Worm (Caenorhabditis elegans) whole organism, L4 larva: ENCODE data around the gene lpr-6.

ENCODE experiments used
- D1046.2 ChIP-seq: fragments of 200-800 bp; sonication (Bioruptor generic); IDR thresholded peaks from 2 replicates; pipeline ENCODE4 v1.3.6; 2022; ENCODE audit warnings: missing genetic modification characterization, missing compliant biosample characterization
- F10B5.3 ChIP-seq: sonication (generic microtip); optimal IDR thresholded peaks from 2 replicates; lab custom pipeline; 2016; ENCODE audit warnings: mild to moderate bottlenecking, missing genetic modification characterization, missing compliant biosample characterization
- F44E2.7 ChIP-seq: fragments of 200-800 bp; sonication (Bioruptor generic); IDR thresholded peaks from 2 replicates; pipeline ENCODE4 v2.1.2; 2022; ENCODE audit warnings: missing genetic modification characterization, missing compliant biosample characterization
- R02D3.7 ChIP-seq: fragments of 150-350 bp; sonication (generic microtip); optimal IDR thresholded peaks from 3 replicates; lab custom pipeline; 2014; ENCODE audit warnings: missing biosample characterization, missing genetic modification characterization
- Y5F2A.4 ChIP-seq: fragments of 200-800 bp; sonication (Bioruptor generic); optimal IDR thresholded peaks from 2 replicates; lab custom pipeline; 2018; ENCODE audit warnings: mild to moderate bottlenecking, missing genetic modification characterization, missing compliant biosample characterization
- Y75B8A.6 ChIP-seq: fragments of 200-800 bp; sonication (Bioruptor generic); IDR thresholded peaks from 2 replicates; pipeline ENCODE4 v1.3.6; 2022; ENCODE audit warnings: missing genetic modification reagents, missing genetic modification characterization, missing compliant biosample characterization
- aha-1 ChIP-seq: fragments of 150-350 bp; peaks from one replicate; lab custom pipeline; 2014; ENCODE audit warnings: missing biosample characterization, missing genetic modification characterization
- aly-2 ChIP-seq: sonication (generic microtip); optimal IDR thresholded peaks from 2 replicates; lab custom pipeline; 2018; ENCODE audit warnings: missing biosample characterization, missing genetic modification characterization
- ceh-44 ChIP-seq: fragments of 200-800 bp; sonication (Bioruptor generic); IDR thresholded peaks from 2 replicates; pipeline ENCODE4 v1.3.6; 2022; ENCODE audit warnings: missing genetic modification reagents, missing genetic modification characterization, missing compliant biosample characterization
- ces-1 ChIP-seq: fragments of 150-350 bp; sonication (generic microtip); optimal IDR thresholded peaks from 4 replicates; lab custom pipeline; 2014; ENCODE audit warnings: missing biosample characterization, missing genetic modification reagents, missing genetic modification characterization
- daf-16 ChIP-seq, 3 experiments: sonication (generic microtip); optimal IDR thresholded peaks; 2 replicates each; lab custom pipeline; 2016 to 2017; ENCODE audit warnings: missing genetic modification characterization in 3 of 3, missing genetic modification reagents in 3 of 3, mild to moderate bottlenecking in 2 of 3, missing compliant biosample characterization in 2 of 3, missing biosample characterization in 1 of 3, moderate library complexity in 1 of 3
- egl-43 ChIP-seq: fragments of 200-800 bp; sonication (Bioruptor generic); IDR thresholded peaks from 2 replicates; pipeline ENCODE4 v1.3.6; 2022; ENCODE audit warnings: missing genetic modification reagents, missing genetic modification characterization, missing compliant biosample characterization
- fos-1 ChIP-seq: fragments of 150-350 bp; optimal IDR thresholded peaks from 2 replicates; lab custom pipeline; 2014; ENCODE audit warnings: missing biosample characterization, missing genetic modification characterization
- hif-1 ChIP-seq, 2 experiments: sonication (generic microtip); optimal IDR thresholded peaks; 2 replicates each; lab custom pipeline; 2016 to 2017; ENCODE audit warnings: missing compliant biosample characterization in 2 of 2, missing genetic modification characterization in 2 of 2, missing genetic modification reagents in 2 of 2, missing genotype in 2 of 2, mild to moderate bottlenecking in 1 of 2
- hlh-11 ChIP-seq: fragments of 200-800 bp; sonication (Bioruptor generic); optimal IDR thresholded peaks from 2 replicates; lab custom pipeline; 2018; ENCODE audit warnings: mild to moderate bottlenecking, missing genetic modification characterization, missing compliant biosample characterization
- hlh-30 ChIP-seq: sonication (generic microtip); optimal IDR thresholded peaks from 2 replicates; lab custom pipeline; 2017; ENCODE audit warnings: antibody characterized with exemption, mild to moderate bottlenecking, missing genetic modification characterization, missing compliant biosample characterization; ENCODE audit not compliant: insufficient read depth
- hmg-1.1 ChIP-seq: fragments of 200-800 bp; sonication (Bioruptor generic); IDR thresholded peaks from 2 replicates; pipeline ENCODE4 v1.3.6; 2022; ENCODE audit warnings: missing genetic modification reagents, missing genetic modification characterization, missing compliant biosample characterization
- jun-1 ChIP-seq: fragments of 150-350 bp; optimal IDR thresholded peaks from 2 replicates; lab custom pipeline; 2014; ENCODE audit warnings: missing biosample characterization, missing genetic modification reagents, missing genetic modification characterization
- lin-13 ChIP-seq: fragments of 150-350 bp; optimal IDR thresholded peaks from 2 replicates; lab custom pipeline; 2014; ENCODE audit warnings: missing biosample characterization, missing genetic modification reagents, missing genetic modification characterization
- lin-38 ChIP-seq: fragments of 200-800 bp; sonication (Bioruptor generic); IDR thresholded peaks from 2 replicates; pipeline ENCODE4 v1.3.6; 2022; ENCODE audit warnings: missing genetic modification reagents, missing genetic modification characterization, missing compliant biosample characterization
- lir-3 ChIP-seq: sonication (generic microtip); optimal IDR thresholded peaks from 2 replicates; lab custom pipeline; 2016; ENCODE audit warnings: mild to moderate bottlenecking, missing genetic modification characterization, missing compliant biosample characterization
- madf-5 ChIP-seq, 2 experiments: fragments of 200-800 bp; sonication (Bioruptor generic); IDR thresholded peaks; 2 replicates each; pipeline ENCODE4 v1.3.6; 2022; ENCODE audit warnings: missing compliant biosample characterization in 2 of 2, missing genetic modification characterization in 2 of 2
- mdt-29 ChIP-seq: fragments of 200-800 bp; sonication (Bioruptor generic); IDR thresholded peaks from 2 replicates; pipeline ENCODE4 v1.3.6; 2022; ENCODE audit warnings: missing genetic modification reagents, missing genetic modification characterization, missing compliant biosample characterization
- mep-1 ChIP-seq: fragments of 150-350 bp; sonication (generic microtip); optimal IDR thresholded peaks from 3 replicates; lab custom pipeline; 2014; ENCODE audit warnings: missing biosample characterization, missing genetic modification characterization
- mxl-3 ChIP-seq: fragments of 200-800 bp; sonication (Bioruptor generic); optimal IDR thresholded peaks from 2 replicates; lab custom pipeline; 2018; ENCODE audit warnings: mild to moderate bottlenecking, missing genetic modification characterization, missing compliant biosample characterization
- nhr-25 ChIP-seq: sonication (generic microtip); optimal IDR thresholded peaks from 2 replicates; lab custom pipeline; 2017; ENCODE audit warnings: missing genetic modification characterization, mild to moderate bottlenecking, missing compliant biosample characterization, antibody characterized with exemption, moderate library complexity, borderline replicate concordance; ENCODE audit not compliant: insufficient read depth
- nhr-28 ChIP-seq: fragments of 150-350 bp; optimal IDR thresholded peaks from 2 replicates; lab custom pipeline; 2014; ENCODE audit warnings: missing biosample characterization, missing genetic modification characterization
- nhr-42 ChIP-seq: fragments of 200-800 bp; sonication (Bioruptor generic); IDR thresholded peaks from 2 replicates; pipeline ENCODE4 v1.3.6; 2022; ENCODE audit warnings: missing genetic modification characterization, missing compliant biosample characterization
- pha-4 ChIP-seq, 2 experiments: fragments of 150-350 bp in 1 of 2; fragments of 200-800 bp in 1 of 2; sonication (Bioruptor generic) in 1 of 2; IDR thresholded peaks in 1 of 2; optimal IDR thresholded peaks in 1 of 2; 2 replicates each; pipeline versions ENCODE4 v1.3.6 to Lab custom; 2014 to 2022; ENCODE audit warnings: missing genetic modification characterization in 2 of 2, missing genetic modification reagents in 2 of 2, missing biosample characterization in 1 of 2, missing compliant biosample characterization in 1 of 2
- pqm-1 ChIP-seq: sonication (generic microtip); optimal IDR thresholded peaks from 2 replicates; lab custom pipeline; 2017; ENCODE audit warnings: missing biosample characterization, missing genetic modification characterization
- snpc-4 ChIP-seq: fragments of 150-350 bp; optimal IDR thresholded peaks from 2 replicates; lab custom pipeline; 2014; ENCODE audit warnings: missing biosample characterization, missing genetic modification characterization
- unc-62 ChIP-seq, 3 experiments: fragments of 150-350 bp in 1 of 3; sonication (generic microtip); optimal IDR thresholded peaks in 2 of 3; peaks in 1 of 3; 1 replicate in 1 of 3; 2 replicates in 2 of 3; lab custom pipeline; 2014 to 2017; ENCODE audit warnings: missing biosample characterization in 3 of 3, missing genetic modification characterization in 3 of 3, missing genetic modification reagents in 3 of 3, missing genotype in 1 of 3
- zfp-2 ChIP-seq: sonication (generic microtip); optimal IDR thresholded peaks from 2 replicates; lab custom pipeline; 2016; ENCODE audit warnings: mild to moderate bottlenecking, missing genetic modification characterization, missing compliant biosample characterization

Gene lpr-6

DNA sequence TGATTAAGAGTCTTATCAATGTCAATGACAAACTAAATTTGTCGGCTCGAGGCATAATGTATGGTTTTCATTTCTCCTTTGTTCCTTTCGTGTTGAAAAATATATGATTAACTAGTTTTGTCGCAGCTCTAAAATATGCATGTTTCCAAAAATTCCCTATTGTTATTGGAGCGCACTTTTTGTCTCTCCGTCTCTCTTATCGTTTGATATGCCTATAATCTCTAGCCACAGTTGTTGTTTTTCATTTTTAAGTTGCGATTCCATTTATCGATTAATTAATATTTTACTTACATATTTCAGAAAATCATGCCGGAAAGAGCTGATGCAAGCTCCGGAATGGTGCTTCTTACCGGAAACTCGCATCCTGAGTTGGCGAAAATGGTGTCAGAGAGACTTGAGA is 13.6 kb downstream of the lpr-6 start, which contains the start of gene W04G3.5:
Gene W04G3.5 (plus strand): TSS at position 301 of the 400 bp plus-strand sequence.
- TF ChIP-seq aha-1 (tag; lab: Kevin White, UChicago) (peak; percentile 16), nhr-42 (GFP tag; lab: Robert Waterston, UW) (no peak)

DNA sequence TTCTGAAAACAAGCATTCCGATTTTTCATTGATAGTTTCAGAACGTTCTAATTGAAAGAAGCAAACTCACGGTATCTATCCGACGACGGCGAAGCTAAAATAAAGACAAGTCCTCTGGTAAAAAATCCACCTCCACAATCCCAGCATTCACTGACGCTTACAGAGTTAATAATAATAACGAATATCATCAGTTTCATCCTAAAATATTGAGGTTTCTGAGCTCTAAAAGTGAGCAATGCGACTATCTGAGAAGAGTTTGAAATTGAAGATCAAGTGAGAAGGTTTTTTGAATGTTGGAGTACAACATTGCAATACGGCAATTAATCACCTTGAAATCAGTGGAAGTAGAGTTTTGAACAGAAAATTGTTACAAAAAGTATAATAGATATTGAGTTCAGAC is 16.7 kb downstream of the lpr-6 start, which contains the start of gene W04G3.12:
Gene W04G3.12 (minus strand): TSS at position 311 of the 400 bp plus-strand sequence.
- TF ChIP-seq R02D3.7 (no peak), ces-1 (GFP tag; lab: Kevin White, UChicago) (no peak), unc-62 (GFP tag; optimal IDR thresholded peaks at IDR 0.05 in 1 of 2; lab: Kevin White, UChicago) (peak in 1 of 2 experiments; percentile 94), unc-62 (tag; optimal IDR thresholded peaks at IDR 0.05; lab: Kevin White, UChicago) (no peak)

DNA sequence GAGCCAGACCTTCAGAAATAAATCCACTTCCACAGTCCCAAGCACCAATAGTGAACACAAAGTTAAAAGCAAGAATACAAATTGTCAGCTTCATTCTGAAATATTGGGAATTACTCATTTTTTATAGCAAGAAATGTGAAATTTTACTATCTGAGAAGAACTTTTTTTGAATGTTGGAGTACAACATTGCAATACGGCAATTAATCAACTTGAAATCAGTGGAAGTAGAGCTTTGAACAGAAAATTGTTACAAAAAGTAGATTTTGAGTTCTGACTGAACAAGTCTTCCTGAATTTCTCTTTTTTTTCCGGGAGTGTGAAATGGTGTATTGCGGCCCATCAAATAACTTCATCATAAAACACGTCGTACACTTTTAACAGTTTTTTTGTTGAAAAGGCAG is 18.4 kb downstream of the lpr-6 start, which contains the start of gene W04G3.10:
Gene W04G3.10 (minus strand): TSS at position 101 of the 400 bp plus-strand sequence.
- TF ChIP-seq D1046.2 (GFP tag; lab: Robert Waterston, UW) = no peak
- TF ChIP-seq aha-1 (tag; lab: Kevin White, UChicago) = peak; percentile 34
- no peak for TF ChIP-seq Y75B8A.6
- no peak for TF ChIP-seq nhr-25
- no peak for TF ChIP-seq snpc-4 (tag; lab: Kevin White, UChicago)
- no peak for TF ChIP-seq F44E2.7 (GFP tag; lab: Robert Waterston, UW)
- no peak for TF ChIP-seq mdt-29 (GFP tag; lab: Robert Waterston, UW)

- TF ChIP-seq F10B5.3 (tag; lab: Kevin White, UChicago) (no peak), aly-2 (tag; lab: Kevin White, UChicago) (no peak), ceh-44 (GFP tag; lab: Robert Waterston, UW) (no peak), jun-1 (tag; lab: Kevin White, UChicago) (no peak), lin-38 (GFP tag; lab: Robert Waterston, UW) (no peak), hif-1 (tag; optimal IDR thresholded peaks at IDR 0.05; lab: Kevin White, UChicago) (no peak), Y75B8A.6 (no peak), egl-43 (GFP tag; lab: Robert Waterston, UW) (no peak), lir-3 (no peak), lin-13 (GFP tag; lab: Kevin White, UChicago) (no peak), madf-5 (GFP tag; IDR thresholded peaks at IDR 0.05; lab: Robert Waterston, UW) (no peak), mep-1 (no peak), fos-1 (no peak), zfp-2 (tag; lab: Kevin White, UChicago) (no peak), hmg-1.1 (GFP tag; lab: Robert Waterston, UW) (no peak), Y5F2A.4 (GFP tag; lab: Kevin White, UChicago) (no peak)
Measured at ce11 chrX:11079667-11080066, 19.9 kb downstream of the lpr-6 start, which contains the start of gene W04G3.13. TSS of gene W04G3.13 (minus strand) at chrX:11079767.

- TF ChIP-seq pqm-1 (peak; percentile 33), pha-4 (GFP tag; IDR thresholded peaks at IDR 0.05; lab: Robert Waterston, UW) (no peak), pha-4 (tag; optimal IDR thresholded peaks at IDR 0.05; lab: Kevin White, UChicago) (no peak), hlh-11 (tag; lab: Kevin White, UChicago) (peak; percentile 11), daf-16 (GFP tag; optimal IDR thresholded peaks at IDR 0.05; lab: Kevin White, UChicago) (peak in 1 of 2 experiments; percentile 20), daf-16 (tag; optimal IDR thresholded peaks at IDR 0.05; lab: Kevin White, UChicago) (peak; percentile 44), mxl-3 (peak; percentile 9), hlh-30 (peak; percentile 65), nhr-28 (peak; percentile 44), F10B5.3 (tag; lab: Kevin White, UChicago) (no peak)
Measured at ce11 chrX:11080170-11080728, 20.5 kb downstream of the lpr-6 start, which contains the start of gene sulp-7. TSS of gene sulp-7 (plus strand) at chrX:11080678.
